Worm (Caenorhabditis elegans) whole organism, young adult: ENCODE measurements around the gene ccf-1.
A peak's percentile ranks its signal among the peaks of the same experiment; 100 is the strongest.

Experiments used
- B0035.1 ChIP-seq: sonication (generic microtip); optimal IDR thresholded peaks from 2 replicates; lab custom pipeline; 2016; ENCODE audit warnings: missing genetic modification characterization, mild to moderate bottlenecking, missing compliant biosample characterization, missing genotype, missing genetic modification reagents
- B0336.3 ChIP-seq: fragments of 200-800 bp; sonication (Bioruptor generic); IDR thresholded peaks from 2 replicates; pipeline ENCODE4 v1.3.6; 2022; ENCODE audit warnings: missing genetic modification characterization, missing compliant biosample characterization
- F23B12.7 ChIP-seq: sonication (generic microtip); optimal IDR thresholded peaks from 2 replicates; lab custom pipeline; 2017; ENCODE audit warnings: missing genetic modification characterization, mild to moderate bottlenecking, missing compliant biosample characterization, antibody characterized with exemption, moderate library complexity; ENCODE audit not compliant: insufficient read depth
- F33H1.4 ChIP-seq: fragments of 200-800 bp; sonication (Bioruptor generic); IDR thresholded peaks from 2 replicates; pipeline ENCODE4 v1.3.6; 2022; ENCODE audit warnings: missing genetic modification reagents, missing genetic modification characterization, missing compliant biosample characterization
- F37B4.10 ChIP-seq: fragments of 200-800 bp; sonication (Bioruptor generic); IDR thresholded peaks from 2 replicates; pipeline ENCODE4 v1.3.6; 2022; ENCODE audit warnings: missing genetic modification characterization, missing compliant biosample characterization
- F49E8.2 ChIP-seq: sonication (generic microtip); optimal IDR thresholded peaks from 3 replicates; lab custom pipeline; 2017; ENCODE audit warnings: missing genetic modification characterization, mild to moderate bottlenecking, missing compliant biosample characterization, antibody characterized with exemption, moderate library complexity; ENCODE audit not compliant: insufficient read depth
- F52B5.7 ChIP-seq: sonication (generic microtip); optimal IDR thresholded peaks from 2 replicates; lab custom pipeline; 2016; ENCODE audit warnings: mild to moderate bottlenecking, missing genetic modification characterization, missing compliant biosample characterization
- T26A5.8 ChIP-seq: sonication (generic microtip); optimal IDR thresholded peaks from 2 replicates; lab custom pipeline; 2016; ENCODE audit warnings: missing genetic modification characterization, missing compliant biosample characterization
- Y95B8A.8 ChIP-seq: fragments of 200-800 bp; sonication (Bioruptor generic); IDR thresholded peaks from 2 replicates; pipeline ENCODE4 v1.3.6; 2022; ENCODE audit warnings: missing genetic modification reagents, missing genetic modification characterization, missing compliant biosample characterization
- akir-1 ChIP-seq: fragments of 200-800 bp; sonication (Bioruptor generic); optimal IDR thresholded peaks from 2 replicates; lab custom pipeline; 2018; ENCODE audit warnings: mild to moderate bottlenecking, missing genetic modification characterization, moderate library complexity, missing compliant biosample characterization
- aptf-2 ChIP-seq: fragments of 200-800 bp; sonication (Bioruptor generic); conservative IDR thresholded peaks from 2 replicates; pipeline ENCODE4 v1.3.6; 2022; ENCODE audit warnings: missing genetic modification reagents, missing genetic modification characterization, missing compliant biosample characterization
- aptf-3 ChIP-seq: fragments of 200-800 bp; sonication (Bioruptor generic); IDR thresholded peaks from 2 replicates; pipeline ENCODE4 v1.3.6; 2022; ENCODE audit warnings: missing genetic modification characterization, missing compliant biosample characterization
- atf-7 ChIP-seq: sonication (generic microtip); optimal IDR thresholded peaks from 2 replicates; lab custom pipeline; 2017; ENCODE audit warnings: mild to moderate bottlenecking, missing genetic modification characterization, missing compliant biosample characterization
- athp-1 ChIP-seq: sonication (generic microtip); optimal IDR thresholded peaks from 2 replicates; lab custom pipeline; 2017; ENCODE audit warnings: mild to moderate bottlenecking, missing genetic modification characterization, missing compliant biosample characterization
- bed-1 ChIP-seq: fragments of 200-800 bp; sonication (Bioruptor generic); IDR thresholded peaks from 2 replicates; pipeline ENCODE4 v1.3.6; 2022; ENCODE audit warnings: missing genetic modification reagents, missing genetic modification characterization, missing compliant biosample characterization
- ceh-27 ChIP-seq: fragments of 200-800 bp; sonication (Bioruptor generic); optimal IDR thresholded peaks from 2 replicates; lab custom pipeline; 2018; ENCODE audit warnings: mild to moderate bottlenecking, missing genetic modification characterization, moderate library complexity, missing compliant biosample characterization
- ceh-40 ChIP-seq: fragments of 200-800 bp; sonication (Bioruptor generic); IDR thresholded peaks from 2 replicates; pipeline ENCODE4 v1.3.6; 2022; ENCODE audit warnings: missing genetic modification characterization, missing compliant biosample characterization
- ceh-91 ChIP-seq: fragments of 200-800 bp; sonication (Bioruptor generic); IDR thresholded peaks from 2 replicates; pipeline ENCODE4 v1.3.6; 2022; ENCODE audit warnings: missing genetic modification reagents, missing genetic modification characterization, missing compliant biosample characterization
- chd-7 ChIP-seq: sonication (generic microtip); optimal IDR thresholded peaks from 2 replicates; lab custom pipeline; 2016; ENCODE audit warnings: mild to moderate bottlenecking, missing genetic modification characterization, moderate library complexity, missing compliant biosample characterization
- die-1 ChIP-seq: sonication (generic microtip); optimal IDR thresholded peaks from 2 replicates; lab custom pipeline; 2016; ENCODE audit warnings: missing genotype, mild to moderate bottlenecking, missing genetic modification characterization, missing compliant biosample characterization
- dox-1 ChIP-seq: fragments of 200-800 bp; sonication (Bioruptor generic); IDR thresholded peaks from 2 replicates; pipeline ENCODE4 v1.3.6; 2022; ENCODE audit warnings: missing genetic modification reagents, missing genetic modification characterization, missing compliant biosample characterization
- egl-18 ChIP-seq: fragments of 200-800 bp; sonication (Bioruptor generic); IDR thresholded peaks from 2 replicates; pipeline ENCODE4 v1.3.6; 2022; ENCODE audit warnings: missing genetic modification reagents, missing genetic modification characterization, missing compliant biosample characterization
- egl-44 ChIP-seq: fragments of 200-800 bp; sonication (Bioruptor generic); IDR thresholded peaks from 2 replicates; pipeline ENCODE4 v1.3.6; 2022; ENCODE audit warnings: missing genetic modification reagents, missing genetic modification characterization, missing compliant biosample characterization
- egrh-3 ChIP-seq: fragments of 200-800 bp; sonication (Bioruptor generic); IDR thresholded peaks from 2 replicates; pipeline ENCODE4 v1.3.6; 2022; ENCODE audit warnings: missing genetic modification reagents, missing genetic modification characterization, missing compliant biosample characterization
- hlh-26 ChIP-seq: fragments of 200-800 bp; sonication (Bioruptor generic); conservative IDR thresholded peaks from 2 replicates; pipeline ENCODE4 v1.3.6; 2022; ENCODE audit warnings: missing genetic modification reagents, missing genetic modification characterization, missing compliant biosample characterization
- hmg-20 ChIP-seq: fragments of 200-800 bp; sonication (Bioruptor generic); IDR thresholded peaks from 2 replicates; pipeline ENCODE4 v1.3.6; 2022; ENCODE audit warnings: missing genetic modification reagents, missing genetic modification characterization, missing compliant biosample characterization
- hrde-1 ChIP-seq: sonication (generic microtip); optimal IDR thresholded peaks from 2 replicates; lab custom pipeline; 2016; ENCODE audit warnings: missing genetic modification characterization, mild to moderate bottlenecking, missing compliant biosample characterization, moderate library complexity, missing genotype, missing genetic modification reagents, borderline replicate concordance
- lag-1 ChIP-seq: fragments of 200-800 bp; sonication (Bioruptor generic); IDR thresholded peaks from 2 replicates; pipeline ENCODE4 v1.3.6; 2022; ENCODE audit warnings: missing genetic modification reagents, missing genetic modification characterization, missing compliant biosample characterization
- let-526 ChIP-seq: fragments of 200-800 bp; sonication (Bioruptor generic); IDR thresholded peaks from 2 replicates; pipeline ENCODE4 v1.3.6; 2022; ENCODE audit warnings: missing genetic modification reagents, missing genetic modification characterization, missing compliant biosample characterization
- lin-26 ChIP-seq: fragments of 200-800 bp; sonication (Bioruptor generic); IDR thresholded peaks from 2 replicates; pipeline ENCODE4 v1.3.6; 2022; ENCODE audit warnings: missing genetic modification reagents, missing genetic modification characterization, missing compliant biosample characterization
- lsl-1 ChIP-seq: fragments of 200-800 bp; sonication (Bioruptor generic); optimal IDR thresholded peaks from 2 replicates; lab custom pipeline; 2018; ENCODE audit warnings: mild to moderate bottlenecking, missing genetic modification characterization, moderate library complexity, missing compliant biosample characterization
- lsy-27 ChIP-seq: sonication (generic microtip); optimal IDR thresholded peaks from 2 replicates; lab custom pipeline; 2017; ENCODE audit warnings: missing genetic modification characterization, mild to moderate bottlenecking, missing compliant biosample characterization, antibody characterized with exemption, missing genotype, borderline replicate concordance; ENCODE audit not compliant: insufficient read depth
- madf-10 ChIP-seq: sonication (generic microtip); optimal IDR thresholded peaks from 2 replicates; lab custom pipeline; 2016; ENCODE audit warnings: mild to moderate bottlenecking, missing genetic modification characterization, missing compliant biosample characterization
- madf-6 ChIP-seq: fragments of 200-800 bp; sonication (Bioruptor generic); IDR thresholded peaks from 2 replicates; pipeline ENCODE4 v1.3.6; 2022; ENCODE audit warnings: missing genetic modification reagents, missing genetic modification characterization, missing compliant biosample characterization
- mcd-1 ChIP-seq: fragments of 200-800 bp; sonication (Bioruptor generic); IDR thresholded peaks from 2 replicates; pipeline ENCODE4 v1.3.6; 2022; ENCODE audit warnings: missing genetic modification reagents, missing genetic modification characterization, missing compliant biosample characterization
- mes-4 ChIP-seq: sonication (generic microtip); optimal IDR thresholded peaks from 2 replicates; lab custom pipeline; 2016; ENCODE audit warnings: missing genotype, missing genetic modification characterization, missing compliant biosample characterization
- nfyb-1 ChIP-seq: fragments of 200-800 bp; sonication (Bioruptor generic); IDR thresholded peaks from 2 replicates; pipeline ENCODE4 v1.3.6; 2022; ENCODE audit warnings: missing genetic modification reagents, missing genetic modification characterization, missing compliant biosample characterization
- nhr-120 ChIP-seq: fragments of 200-800 bp; sonication (Bioruptor generic); IDR thresholded peaks from 2 replicates; pipeline ENCODE4 v1.3.6; 2022; ENCODE audit warnings: missing genetic modification characterization, missing compliant biosample characterization
- nhr-179 ChIP-seq: sonication (generic microtip); optimal IDR thresholded peaks from 2 replicates; lab custom pipeline; 2016; ENCODE audit warnings: mild to moderate bottlenecking, missing genetic modification characterization, missing compliant biosample characterization
- pbrm-1 ChIP-seq: fragments of 200-800 bp; sonication (Bioruptor generic); IDR thresholded peaks from 2 replicates; pipeline ENCODE4 v1.3.6; 2022; ENCODE audit warnings: missing genetic modification reagents, missing genetic modification characterization, missing compliant biosample characterization
- pha-4 ChIP-seq: fragments of 150-350 bp; sonication (generic microtip); optimal IDR thresholded peaks from 2 replicates; lab custom pipeline; 2014; ENCODE audit warnings: missing biosample characterization, missing genetic modification reagents, missing genetic modification characterization
- rcor-1 ChIP-seq: fragments of 200-800 bp; sonication (Bioruptor generic); IDR thresholded peaks from 2 replicates; pipeline ENCODE4 v1.3.6; 2022; ENCODE audit warnings: missing genetic modification reagents, missing genetic modification characterization, missing compliant biosample characterization
- repo-1 ChIP-seq: sonication (generic microtip); optimal IDR thresholded peaks from 2 replicates; lab custom pipeline; 2017; ENCODE audit warnings: mild to moderate bottlenecking, missing genetic modification characterization, missing compliant biosample characterization
- snpc-3.4 ChIP-seq: sonication (generic microtip); optimal IDR thresholded peaks from 2 replicates; lab custom pipeline; 2017; ENCODE audit warnings: missing genetic modification characterization, mild to moderate bottlenecking, missing compliant biosample characterization, antibody characterized with exemption, moderate library complexity, missing genotype, missing genetic modification reagents
- tbp1 ChIP-seq: fragments of 200-800 bp; sonication (Bioruptor generic); optimal IDR thresholded peaks from 2 replicates; lab custom pipeline; 2018; ENCODE audit warnings: mild to moderate bottlenecking, missing genetic modification characterization, missing compliant biosample characterization
- unc-62 ChIP-seq: fragments of 150-350 bp; optimal IDR thresholded peaks from 2 replicates; lab custom pipeline; 2014; ENCODE audit warnings: missing biosample characterization, missing genetic modification reagents, missing genetic modification characterization
- zfh-2 ChIP-seq: fragments of 200-800 bp; sonication (Bioruptor generic); conservative IDR thresholded peaks from 2 replicates; pipeline ENCODE4 v1.3.6; 2022; ENCODE audit warnings: missing genetic modification reagents, missing genetic modification characterization, missing compliant biosample characterization
- ztf-3 ChIP-seq: fragments of 200-800 bp; sonication (Bioruptor generic); optimal IDR thresholded peaks from 2 replicates; lab custom pipeline; 2018; ENCODE audit warnings: mild to moderate bottlenecking, missing genetic modification characterization, missing compliant biosample characterization

The ccf-1 gene

DNA sequence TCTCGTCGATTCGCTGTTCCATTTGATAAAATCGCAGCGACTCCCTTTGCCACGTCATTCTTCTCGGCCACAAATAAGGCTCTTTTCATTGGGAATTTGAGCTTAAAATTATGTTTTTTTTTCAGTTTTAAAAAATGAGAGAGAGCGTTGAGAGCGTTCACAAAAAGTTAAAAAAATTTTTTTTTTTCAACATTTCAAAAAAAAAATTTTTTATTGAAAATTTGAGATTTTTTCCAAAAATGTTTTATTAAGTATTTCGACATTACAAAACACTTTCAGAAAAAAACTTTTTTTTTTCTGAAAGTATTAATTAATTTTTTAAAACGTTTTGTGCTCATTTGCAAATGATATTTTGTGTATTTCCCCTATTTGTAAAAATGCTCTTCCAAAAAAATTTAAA lies 40.0 kb upstream of the ccf-1 start, which contains the start of gene top-3:
top-3 (minus strand) TSS at position 101 of the 400 bp plus-strand sequence.
- TF ChIP-seq T26A5.8 (tag; lab: Kevin White, UChicago) (no peak), ztf-3 (no peak), F49E8.2 (no peak), Y95B8A.8 (no peak), lin-26 (no peak), F52B5.7 (no peak), aptf-2 (no peak), B0035.1 (tag; lab: Kevin White, UChicago) (no peak), pbrm-1 (GFP tag; lab: Robert Waterston, UW) (no peak), tbp1 (no peak), nhr-120 (GFP tag; lab: Robert Waterston, UW) (no peak), lsy-27 (tag; lab: Kevin White, UChicago) (no peak), snpc-3.4 (tag; lab: Kevin White, UChicago) (no peak), F33H1.4 (GFP tag; lab: Robert Waterston, UW) (no peak)

DNA sequence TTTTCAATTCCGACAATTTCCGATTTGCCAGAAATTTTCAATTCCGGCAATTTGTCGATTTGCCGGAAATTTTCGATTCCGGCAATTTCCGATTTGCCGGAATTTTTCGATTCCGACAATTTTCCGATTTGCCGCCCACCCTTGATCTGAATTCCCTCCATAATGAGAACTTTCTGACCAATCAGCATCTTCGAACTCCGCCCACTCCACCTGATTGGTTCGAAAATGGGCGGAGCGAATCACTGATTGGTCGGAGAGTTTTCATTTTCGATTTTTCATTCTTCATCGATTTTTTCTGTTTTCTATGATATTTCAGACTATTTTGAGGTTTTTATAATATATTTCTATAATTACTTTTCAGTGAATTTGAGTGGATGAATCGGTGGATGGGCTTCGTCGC lies 34.1 kb upstream of the ccf-1 start:
- TF ChIP-seq lsl-1 (no peak), akir-1 (GFP tag; lab: Kevin White, UChicago) (no peak), F33H1.4 (GFP tag; lab: Robert Waterston, UW) (no peak), madf-6 (no peak), unc-62 (GFP tag; lab: Kevin White, UChicago) (no peak), lag-1 (GFP tag; lab: Robert Waterston, UW) (no peak), madf-10 (no peak), ceh-91 (GFP tag; lab: Robert Waterston, UW) (no peak), hmg-20 (GFP tag; lab: Robert Waterston, UW) (no peak), mcd-1 (GFP tag; lab: Robert Waterston, UW) (no peak), hlh-26 (GFP tag; lab: Robert Waterston, UW) (no peak), nhr-179 (tag; lab: Kevin White, UChicago) (no peak), rcor-1 (GFP tag; lab: Robert Waterston, UW) (no peak), athp-1 (tag; lab: Kevin White, UChicago) (no peak), dox-1 (GFP tag; lab: Robert Waterston, UW) (no peak), ceh-27 (no peak), pha-4 (tag; lab: Kevin White, UChicago) (no peak), bed-1 (GFP tag; lab: Robert Waterston, UW) (no peak), chd-7 (tag; lab: Kevin White, UChicago) (no peak), hrde-1 (tag; lab: Kevin White, UChicago) (no peak)
- TF ChIP-seq, all 124 proteins: peak for 0

DNA sequence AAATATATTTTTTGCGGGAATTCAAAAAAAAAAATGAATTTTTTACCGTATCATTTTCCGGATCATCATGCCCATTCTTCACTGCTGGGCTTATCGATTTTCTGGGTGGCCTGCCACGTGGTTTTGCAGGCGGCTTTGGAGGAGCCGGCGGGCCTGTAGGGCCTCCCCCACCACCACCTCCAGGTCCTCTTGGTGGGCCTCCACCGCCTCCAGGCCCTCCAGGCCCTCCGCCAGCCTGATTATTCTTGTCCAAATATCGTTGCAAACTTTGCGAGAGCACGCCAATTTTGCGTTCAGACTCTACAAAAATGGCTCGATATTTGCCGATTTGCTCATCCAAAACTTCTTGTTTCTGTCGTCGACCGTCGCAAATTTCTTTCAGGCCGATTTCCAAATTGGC lies 31.1 kb upstream of the ccf-1 start:
- TF ChIP-seq let-526 (GFP tag; lab: Robert Waterston, UW) = no peak
- no peak for TF ChIP-seq F52B5.7
- 0 out of 2 replicates have a peak, but pooled peaks have one; percentile 54 for TF ChIP-seq F37B4.10
- no peak for TF ChIP-seq mes-4
- no peak for TF ChIP-seq B0336.3 (GFP tag; lab: Robert Waterston, UW)
- TF ChIP-seq F23B12.7 (tag; lab: Kevin White, UChicago) = no peak
- TF ChIP-seq repo-1 (tag; lab: Kevin White, UChicago) = no peak
- no peak for TF ChIP-seq egl-44 (GFP tag; lab: Robert Waterston, UW)
- TF ChIP-seq madf-10 = no peak
- no peak for TF ChIP-seq die-1
- peak; percentile 84 for TF ChIP-seq zfh-2
- TF ChIP-seq B0035.1 (tag; lab: Kevin White, UChicago) = no peak
- no peak for TF ChIP-seq aptf-3 (GFP tag; lab: Robert Waterston, UW)
- TF ChIP-seq athp-1 (tag; lab: Kevin White, UChicago) = no peak
- TF ChIP-seq mcd-1 (GFP tag; lab: Robert Waterston, UW) = no peak
- 0 out of 2 replicates have a peak, but pooled peaks have one; percentile 21 for TF ChIP-seq nfyb-1 (GFP tag; lab: Robert Waterston, UW)
- no peak for TF ChIP-seq ceh-40 (GFP tag; lab: Robert Waterston, UW)
- TF ChIP-seq atf-7 (tag; lab: Kevin White, UChicago) = no peak
- no peak for TF ChIP-seq egl-18 (GFP tag; lab: Robert Waterston, UW)
- peak; percentile 79; the same call in 1 of the 2 replicates for TF ChIP-seq egrh-3 (GFP tag; lab: Robert Waterston, UW)
